Worm (Caenorhabditis elegans) whole organism, young adult: ENCODE data around the gene ZK112.4.

Experiments
- egl-44 ChIP-seq: fragments of 200-800 bp; sonication (Bioruptor generic); IDR thresholded peaks from 2 replicates; pipeline ENCODE4 v1.3.6; 2022; ENCODE audit warnings: missing genetic modification reagents, missing genetic modification characterization, missing compliant biosample characterization
- snpc-4 ChIP-seq, 5 experiments: fragments of 150-350 bp in 1 of 5; sonication (generic microtip) in 4 of 5; optimal IDR thresholded peaks; 2 replicates each; lab custom pipeline; 2014 to 2018; ENCODE audit warnings: missing genetic modification characterization in 5 of 5, missing biosample characterization in 3 of 5, antibody characterized with exemption in 2 of 5, mild to moderate bottlenecking in 2 of 5, missing compliant biosample characterization in 2 of 5, missing genotype in 2 of 5, moderate library complexity in 2 of 5, missing genetic modification reagents in 1 of 5

- no peak for TF ChIP-seq snpc-4 (GFP tag; optimal IDR thresholded peaks at IDR 0.05; lab: Kevin White, UChicago)
- no peak for TF ChIP-seq snpc-4 (tag; optimal IDR thresholded peaks at IDR 0.05; lab: Kevin White, UChicago)
- TF ChIP-seq egl-44 = no peak
Observed at ce11 chrIII:7758562-7758961, 28.8 kb upstream of the ZK112.4 start, which contains the start of gene pcp-1.
